Worm (Caenorhabditis elegans) whole organism, L1 larva: ENCODE measurements around the gene ipp-5.

ENCODE experiments used
- ceh-82 ChIP-seq, 3 experiments: fragments of 150-350 bp in 1 of 3; sonication (generic microtip) in 2 of 3; optimal IDR thresholded peaks; 2 replicates each; lab custom pipeline; 2014 to 2017; ENCODE audit warnings: missing biosample characterization in 3 of 3, missing genetic modification characterization in 3 of 3
- elt-3 ChIP-seq, 6 experiments: fragments of 150-350 bp in 1 of 6; sonication (generic microtip); optimal IDR thresholded peaks; 2 replicates each; lab custom pipeline; 2017 to 2018; ENCODE audit warnings: missing biosample characterization in 6 of 6, missing genetic modification characterization in 6 of 6, inconsistent platforms in 1 of 6

- no peak for TF ChIP-seq ceh-82 (tag; optimal IDR thresholded peaks at IDR 0.05; lab: Kevin White, UChicago)
- TF ChIP-seq elt-3 (tag; optimal IDR thresholded peaks at IDR 0.05; lab: Kevin White, UChicago) = no peak
Observed at ce11 chrX:6001432-6001831, 29.8 kb upstream of the ipp-5 start, which contains the start of gene F22F4.4.
